Fruit fly (Drosophila melanogaster) whole organism, prepupa: ENCODE measurements around the gene Nup98-96.

Source experiments
- Blimp-1 ChIP-seq: fragments of 200-800 bp; sonication (Bioruptor generic); optimal IDR thresholded peaks from 3 replicates; lab custom pipeline; 2017; ENCODE audit warnings: missing biosample characterization, missing genetic modification characterization, mild to moderate bottlenecking, moderate library complexity, missing genetic modification reagents
- CG10631 ChIP-seq: fragments of 200-800 bp; sonication (Bioruptor generic); optimal IDR thresholded peaks from 2 replicates; lab custom pipeline; 2016; ENCODE audit warnings: missing biosample characterization, missing genetic modification characterization
- CG10669 ChIP-seq: fragments of 200-800 bp; sonication (Bioruptor generic); optimal IDR thresholded peaks from 3 replicates; lab custom pipeline; 2018; ENCODE audit warnings: missing biosample characterization, mild to moderate bottlenecking, missing genetic modification characterization, moderate library complexity
- CG11294 ChIP-seq: fragments of 200-800 bp; sonication (Bioruptor generic); IDR thresholded peaks from 2 replicates; pipeline ENCODE4 v1.3.6; 2022; ENCODE audit warnings: missing biosample characterization, missing genetic modification characterization
- CG11762 ChIP-seq: fragments of 200-800 bp; sonication (Bioruptor generic); optimal IDR thresholded peaks from 3 replicates; lab custom pipeline; 2016; ENCODE audit warnings: missing biosample characterization, missing genetic modification characterization; ENCODE audit not compliant: insufficient read depth
- CG1621 ChIP-seq: fragments of 200-800 bp; sonication (Bioruptor generic); optimal IDR thresholded peaks from 3 replicates; lab custom pipeline; 2018; ENCODE audit warnings: missing biosample characterization, mild to moderate bottlenecking, missing genetic modification characterization
- CG16779 ChIP-seq: fragments of 200-800 bp; sonication (Bioruptor generic); optimal IDR thresholded peaks from 3 replicates; lab custom pipeline; 2017; ENCODE audit warnings: missing biosample characterization, mild to moderate bottlenecking, missing genetic modification characterization
- CG31627 ChIP-seq: fragments of 200-800 bp; sonication (Bioruptor generic); optimal IDR thresholded peaks from 3 replicates; lab custom pipeline; 2016; ENCODE audit warnings: missing biosample characterization, missing genetic modification characterization
- CG32006 ChIP-seq: fragments of 200-800 bp; sonication (Bioruptor generic); optimal IDR thresholded peaks from 3 replicates; lab custom pipeline; 2017; ENCODE audit warnings: missing biosample characterization, mild to moderate bottlenecking, missing genetic modification characterization
- CG34406 ChIP-seq: fragments of 200-800 bp; sonication (Bioruptor generic); optimal IDR thresholded peaks from 3 replicates; lab custom pipeline; 2016; ENCODE audit warnings: missing biosample characterization, missing genetic modification characterization
- CG3919 ChIP-seq: fragments of 200-800 bp; sonication (Bioruptor generic); optimal IDR thresholded peaks from 3 replicates; lab custom pipeline; 2016; ENCODE audit warnings: missing biosample characterization, missing genetic modification characterization
- CG6163 ChIP-seq: fragments of 200-800 bp; sonication (Bioruptor generic); IDR thresholded peaks from 3 replicates; pipeline ENCODE4 v1.3.6; 2022; ENCODE audit warnings: missing biosample characterization, missing genetic modification characterization
- CG6276 ChIP-seq: fragments of 200-800 bp; sonication (Bioruptor generic); optimal IDR thresholded peaks from 2 replicates; lab custom pipeline; 2017; ENCODE audit warnings: missing biosample characterization, mild to moderate bottlenecking, missing genetic modification characterization
- CG6792 ChIP-seq: fragments of 200-800 bp; sonication (Bioruptor generic); optimal IDR thresholded peaks from 3 replicates; lab custom pipeline; 2016; ENCODE audit warnings: missing biosample characterization, missing genetic modification characterization
- CG6808 ChIP-seq: fragments of 200-800 bp; sonication (Bioruptor generic); optimal IDR thresholded peaks from 3 replicates; lab custom pipeline; 2017; ENCODE audit warnings: missing biosample characterization, missing genetic modification characterization, mild to moderate bottlenecking, moderate library complexity, missing genetic modification reagents
- CG6854 ChIP-seq: fragments of 200-800 bp; sonication (Bioruptor generic); optimal IDR thresholded peaks from 2 replicates; lab custom pipeline; 2017; ENCODE audit warnings: missing biosample characterization, mild to moderate bottlenecking, missing genetic modification characterization
- CG8119 ChIP-seq: fragments of 200-800 bp; sonication (Bioruptor generic); IDR thresholded peaks from 3 replicates; pipeline ENCODE4 v1.3.6; 2022; ENCODE audit warnings: missing biosample characterization, missing genetic modification characterization
- CG8319 ChIP-seq: fragments of 200-800 bp; sonication (Bioruptor generic); optimal IDR thresholded peaks from 3 replicates; lab custom pipeline; 2016; ENCODE audit warnings: missing biosample characterization, missing genetic modification characterization
- CG8632 ChIP-seq: fragments of 200-800 bp; sonication (Bioruptor generic); optimal IDR thresholded peaks from 3 replicates; lab custom pipeline; 2016; ENCODE audit warnings: missing biosample characterization, missing genetic modification characterization
- CG9139 ChIP-seq: fragments of 200-800 bp; sonication (Bioruptor generic); optimal IDR thresholded peaks from 3 replicates; lab custom pipeline; 2017; ENCODE audit warnings: missing biosample characterization, mild to moderate bottlenecking, missing genetic modification characterization
- Eip75B ChIP-seq: fragments of 200-800 bp; sonication (Bioruptor generic); optimal IDR thresholded peaks from 3 replicates; lab custom pipeline; 2016; ENCODE audit warnings: missing biosample characterization, missing genetic modification characterization
- Eip78C ChIP-seq: fragments of 200-800 bp; sonication (Bioruptor generic); peaks from one replicate; lab custom pipeline; 2016; ENCODE audit warnings: missing biosample characterization, missing genetic modification characterization
- Ets21C ChIP-seq: fragments of 200-800 bp; sonication (Bioruptor generic); optimal IDR thresholded peaks from 3 replicates; lab custom pipeline; 2016; ENCODE audit warnings: missing biosample characterization, missing genetic modification characterization
- Ets96B ChIP-seq: fragments of 200-800 bp; optimal IDR thresholded peaks from 2 replicates; lab custom pipeline; 2019; ENCODE audit warnings: missing biosample characterization, mild to moderate bottlenecking, missing genetic modification characterization, moderate library complexity
- Gug ChIP-seq: fragments of 200-800 bp; sonication (Bioruptor generic); IDR thresholded peaks from 2 replicates; pipeline ENCODE4 v1.3.6; 2022; ENCODE audit warnings: missing biosample characterization, missing genetic modification characterization
- Hr38 ChIP-seq: sonication (Bioruptor generic); optimal IDR thresholded peaks from 2 replicates; lab custom pipeline; 2016; ENCODE audit warnings: missing biosample characterization, missing genetic modification characterization
- Hr39 ChIP-seq: fragments of 200-800 bp; sonication (Bioruptor generic); optimal IDR thresholded peaks from 2 replicates; lab custom pipeline; 2016; ENCODE audit warnings: missing biosample characterization, missing genetic modification characterization
- Hr4 ChIP-seq: fragments of 200-800 bp; sonication (Bioruptor generic); optimal IDR thresholded peaks from 3 replicates; lab custom pipeline; 2016; ENCODE audit warnings: missing biosample characterization, missing genetic modification characterization
- Lpt ChIP-seq: fragments of 200-800 bp; sonication (Bioruptor generic); optimal IDR thresholded peaks from 3 replicates; lab custom pipeline; 2016; ENCODE audit warnings: missing biosample characterization, missing genetic modification characterization
- Met ChIP-seq: fragments of 200-800 bp; sonication (Bioruptor generic); optimal IDR thresholded peaks from 3 replicates; lab custom pipeline; 2016; ENCODE audit warnings: missing biosample characterization, missing genetic modification characterization
- OdsH ChIP-seq: fragments of 200-800 bp; sonication (Bioruptor generic); optimal IDR thresholded peaks from 3 replicates; lab custom pipeline; 2016; ENCODE audit warnings: missing biosample characterization, missing genetic modification characterization
- Smox ChIP-seq: fragments of 200-800 bp; sonication (Bioruptor generic); optimal IDR thresholded peaks from 3 replicates; lab custom pipeline; 2016; ENCODE audit warnings: missing biosample characterization, missing genetic modification characterization
- Sox102F ChIP-seq: fragments of 200-800 bp; sonication (Bioruptor generic); optimal IDR thresholded peaks from 2 replicates; lab custom pipeline; 2016; ENCODE audit warnings: missing biosample characterization, mild to moderate bottlenecking, missing genetic modification characterization
- Sox14 ChIP-seq: fragments of 200-800 bp; sonication (Bioruptor generic); optimal IDR thresholded peaks from 3 replicates; lab custom pipeline; 2016; ENCODE audit warnings: missing biosample characterization, missing genetic modification characterization
- achi ChIP-seq: fragments of 200-800 bp; sonication (Bioruptor generic); optimal IDR thresholded peaks from 3 replicates; lab custom pipeline; 2016; ENCODE audit warnings: missing biosample characterization, missing genetic modification characterization
- acj6 ChIP-seq: fragments of 200-800 bp; sonication (Bioruptor generic); optimal IDR thresholded peaks from 3 replicates; lab custom pipeline; 2016; ENCODE audit warnings: missing biosample characterization, missing genetic modification characterization
- cyc ChIP-seq: fragments of 200-800 bp; sonication (Bioruptor generic); optimal IDR thresholded peaks from 3 replicates; lab custom pipeline; 2016; ENCODE audit warnings: missing biosample characterization, missing genetic modification characterization
- dac ChIP-seq: fragments of 200-800 bp; sonication (Bioruptor generic); optimal IDR thresholded peaks from 2 replicates; lab custom pipeline; 2017; ENCODE audit warnings: missing biosample characterization, mild to moderate bottlenecking, missing genetic modification characterization
- eg ChIP-seq: fragments of 200-800 bp; sonication (Bioruptor generic); IDR thresholded peaks from 3 replicates; pipeline ENCODE4 v1.3.6; 2022; ENCODE audit warnings: missing biosample characterization, missing genetic modification characterization
- esn ChIP-seq: fragments of 200-800 bp; sonication (Bioruptor generic); optimal IDR thresholded peaks from 2 replicates; lab custom pipeline; 2016; ENCODE audit warnings: missing biosample characterization, mild to moderate bottlenecking, missing genetic modification characterization, moderate library complexity
- fd59A ChIP-seq: fragments of 200-800 bp; sonication (Bioruptor generic); optimal IDR thresholded peaks from 2 replicates; lab custom pipeline; 2017; ENCODE audit warnings: missing biosample characterization, mild to moderate bottlenecking, missing genetic modification characterization, missing genetic modification reagents
- fd85E ChIP-seq: fragments of 200-800 bp; sonication (Bioruptor generic); optimal IDR thresholded peaks from 3 replicates; lab custom pipeline; 2016; ENCODE audit warnings: missing biosample characterization, missing genetic modification characterization
- fkh ChIP-seq: fragments of 200-800 bp; sonication (Bioruptor generic); optimal IDR thresholded peaks from 3 replicates; lab custom pipeline; 2017; ENCODE audit warnings: missing biosample characterization, mild to moderate bottlenecking, missing genetic modification characterization, moderate library complexity
- lz ChIP-seq: fragments of 200-800 bp; sonication (Bioruptor generic); optimal IDR thresholded peaks from 3 replicates; lab custom pipeline; 2016; ENCODE audit warnings: missing biosample characterization, missing genetic modification characterization
- net ChIP-seq: fragments of 200-800 bp; sonication (Bioruptor generic); optimal IDR thresholded peaks from 3 replicates; lab custom pipeline; 2016; ENCODE audit warnings: missing biosample characterization, missing genetic modification characterization
- pdm3 ChIP-seq: fragments of 200-800 bp; sonication (Bioruptor generic); optimal IDR thresholded peaks from 3 replicates; lab custom pipeline; 2016; ENCODE audit warnings: missing biosample characterization, missing genetic modification characterization
- salr ChIP-seq, 2 experiments: fragments of 200-800 bp; sonication (Bioruptor generic); optimal IDR thresholded peaks; 3 replicates each; lab custom pipeline; 2016 to 2018; ENCODE audit warnings: missing biosample characterization in 2 of 2, missing genetic modification characterization in 2 of 2, mild to moderate bottlenecking in 1 of 2
- spab ChIP-seq: fragments of 200-800 bp; sonication (Bioruptor generic); optimal IDR thresholded peaks from 2 replicates; lab custom pipeline; 2017; ENCODE audit warnings: missing biosample characterization, mild to moderate bottlenecking, missing genetic modification characterization, missing genetic modification reagents
- ss ChIP-seq, 2 experiments: fragments of 200-800 bp; sonication (Bioruptor generic); optimal IDR thresholded peaks; 2 replicates in 1 of 2; 3 replicates in 1 of 2; lab custom pipeline; 2017 to 2018; ENCODE audit warnings: mild to moderate bottlenecking in 2 of 2, missing biosample characterization in 2 of 2, missing genetic modification characterization in 2 of 2, moderate library complexity in 1 of 2
- svp ChIP-seq: fragments of 200-800 bp; sonication (Bioruptor generic); peaks from one replicate; lab custom pipeline; 2016; ENCODE audit warnings: missing biosample characterization, missing genetic modification characterization
- topi ChIP-seq: fragments of 200-800 bp; sonication (Bioruptor generic); optimal IDR thresholded peaks from 3 replicates; lab custom pipeline; 2016; ENCODE audit warnings: missing biosample characterization, missing genetic modification characterization
- vri ChIP-seq: fragments of 200-800 bp; sonication (Bioruptor generic); optimal IDR thresholded peaks from 3 replicates; lab custom pipeline; 2016; ENCODE audit warnings: missing biosample characterization, mild to moderate bottlenecking, missing genetic modification characterization

Nup98-96 gene

DNA sequence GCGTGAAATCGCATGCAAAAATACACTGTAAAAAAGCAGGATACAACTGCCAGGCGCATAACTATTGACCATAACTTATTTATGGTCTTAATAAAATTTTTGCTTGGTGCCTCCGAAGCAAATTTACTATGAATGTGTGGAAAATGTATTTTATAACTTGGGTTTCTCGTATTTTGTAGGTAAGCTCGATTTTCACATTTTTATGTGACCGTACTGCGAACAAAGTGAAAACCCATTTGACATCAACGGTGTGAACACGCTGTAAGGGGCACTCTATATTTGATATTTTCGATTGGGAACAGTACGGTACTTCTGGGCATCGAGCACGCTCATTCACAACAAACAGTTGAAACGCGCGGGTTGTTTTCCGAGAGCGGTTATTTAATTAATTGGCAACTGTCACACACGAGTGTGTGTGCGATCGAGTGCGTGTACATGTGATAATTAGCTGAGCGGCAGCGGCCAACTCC lies at the start of gene Nup98-96, which contains the start of gene mbc:
Gene Nup98-96 (minus strand): TSS at position 156 of the 470 bp plus-strand sequence.
Gene mbc (plus strand): TSS at position 300 of the 470 bp plus-strand sequence.
- peak; percentile 86 for TF ChIP-seq pdm3 (GFP tag; lab: Kevin White, UChicago)
- peak; percentile 92 for TF ChIP-seq svp (GFP tag; lab: Kevin White, UChicago)
- peak; percentile 63 for TF ChIP-seq Hr38
- peak; percentile 86 for TF ChIP-seq Met (GFP tag; lab: Kevin White, UChicago)
- peak; percentile 66 for TF ChIP-seq CG6808 (GFP tag; lab: Kevin White, UChicago)
- peak; percentile 95 for TF ChIP-seq CG31627
- TF ChIP-seq CG11762 (GFP tag; lab: Kevin White, UChicago): peak; percentile 65
- TF ChIP-seq fkh (GFP tag; lab: Kevin White, UChicago): peak; percentile 69
- peak; percentile 80 for TF ChIP-seq Sox102F (GFP tag; lab: Kevin White, UChicago)
- peak; percentile 52 to 62 for TF ChIP-seq salr (GFP tag; optimal IDR thresholded peaks at IDR 0.05; lab: Kevin White, UChicago)
- peak; percentile 82; the same call in 2 of the 3 replicates for TF ChIP-seq CG6163 (GFP tag; lab: Robert Waterston, UW)
- TF ChIP-seq Hr4: peak; percentile 88
- peak; percentile 78 for TF ChIP-seq CG6854 (GFP tag; lab: Kevin White, UChicago)
- TF ChIP-seq lz: peak; percentile 91
- TF ChIP-seq acj6 (GFP tag; lab: Kevin White, UChicago): peak; percentile 86
- peak; percentile 87 for TF ChIP-seq OdsH (GFP tag; lab: Kevin White, UChicago)
- peak; percentile 34 for TF ChIP-seq CG6276
- peak; percentile 79 for TF ChIP-seq CG6792 (GFP tag; lab: Kevin White, UChicago)
- peak; percentile 88 for TF ChIP-seq Eip75B (GFP tag; lab: Kevin White, UChicago)
- peak; percentile 55 for TF ChIP-seq Lpt
- peak; percentile 63 for TF ChIP-seq CG10669 (GFP tag; lab: Kevin White, UChicago)
- peak; percentile 57 for TF ChIP-seq fd85E (GFP tag; lab: Kevin White, UChicago)
- peak; percentile 81 for TF ChIP-seq vri (GFP tag; lab: Kevin White, UChicago)
- peak; percentile 6 for TF ChIP-seq Blimp-1 (GFP tag; lab: Kevin White, UChicago)
- peak; percentile 79 for TF ChIP-seq Gug (GFP tag; lab: Robert Waterston, UW)
- peak; percentile 85 for TF ChIP-seq topi (GFP tag; lab: Kevin White, UChicago)
- peak; percentile 53 to 73 for TF ChIP-seq ss (GFP tag; optimal IDR thresholded peaks at IDR 0.05; lab: Kevin White, UChicago)
- peak; percentile 85 for TF ChIP-seq eg (GFP tag; lab: Robert Waterston, UW)
- peak; percentile 72 for TF ChIP-seq Ets96B (tag; lab: Kevin White, UChicago)
- peak; percentile 86 for TF ChIP-seq Eip78C
- TF ChIP-seq CG3919 (GFP tag; lab: Kevin White, UChicago): peak; percentile 81
- TF ChIP-seq spab: peak; percentile 22
- peak; percentile 78 for TF ChIP-seq dac (GFP tag; lab: Kevin White, UChicago)
- TF ChIP-seq achi (GFP tag; lab: Kevin White, UChicago): peak; percentile 79
- TF ChIP-seq CG34406 (GFP tag; lab: Kevin White, UChicago): peak; percentile 80
- TF ChIP-seq CG1621 (tag; lab: Kevin White, UChicago): peak; percentile 77
- 0 out of 3 replicates have a peak, but pooled peaks have one; percentile 27 for TF ChIP-seq CG8119
- TF ChIP-seq CG8319 (GFP tag; lab: Kevin White, UChicago): peak; percentile 58
- peak; percentile 44 for TF ChIP-seq net
- TF ChIP-seq CG16779 (tag; lab: Kevin White, UChicago): no peak
- TF ChIP-seq CG10631 (GFP tag; lab: Kevin White, UChicago): peak; percentile 84
- TF ChIP-seq CG32006 (GFP tag; lab: Kevin White, UChicago): peak; percentile 79
- peak; percentile 95 for TF ChIP-seq Sox14 (GFP tag; lab: Kevin White, UChicago)
- TF ChIP-seq Hr39: peak; percentile 94
- TF ChIP-seq fd59A: peak; percentile 64
- peak; percentile 88 for TF ChIP-seq Smox
- peak; percentile 93 for TF ChIP-seq cyc (GFP tag; lab: Kevin White, UChicago)
- peak; percentile 90 for TF ChIP-seq Ets21C
- peak; percentile 44 for TF ChIP-seq CG9139 (GFP tag; lab: Kevin White, UChicago)
- peak; percentile 60 for TF ChIP-seq CG8632
- peak; percentile 18; the same call in 1 of the 2 replicates for TF ChIP-seq CG11294 (GFP tag; lab: Robert Waterston, UW)
- peak; percentile 89 for TF ChIP-seq esn (GFP tag; lab: Kevin White, UChicago)
